Worm (Caenorhabditis elegans) whole organism, midembryonic: ENCODE data around the gene btb-12.

ENCODE experiments used
- cog-1 ChIP-seq: sonication (generic microtip); optimal IDR thresholded peaks from 2 replicates; lab custom pipeline; 2016; ENCODE audit warnings: missing genetic modification characterization, missing compliant biosample characterization
- flt-1 ChIP-seq: fragments of 200-800 bp; sonication (Bioruptor generic); IDR thresholded peaks from 2 replicates; pipeline ENCODE4 v1.3.6; 2022; ENCODE audit warnings: missing genetic modification characterization, missing compliant biosample characterization
- ztf-23 ChIP-seq: fragments of 200-800 bp; sonication (Bioruptor generic); IDR thresholded peaks from 2 replicates; pipeline ENCODE4 v1.3.6; 2022; ENCODE audit warnings: missing genetic modification reagents, missing genetic modification characterization, missing compliant biosample characterization

DNA sequence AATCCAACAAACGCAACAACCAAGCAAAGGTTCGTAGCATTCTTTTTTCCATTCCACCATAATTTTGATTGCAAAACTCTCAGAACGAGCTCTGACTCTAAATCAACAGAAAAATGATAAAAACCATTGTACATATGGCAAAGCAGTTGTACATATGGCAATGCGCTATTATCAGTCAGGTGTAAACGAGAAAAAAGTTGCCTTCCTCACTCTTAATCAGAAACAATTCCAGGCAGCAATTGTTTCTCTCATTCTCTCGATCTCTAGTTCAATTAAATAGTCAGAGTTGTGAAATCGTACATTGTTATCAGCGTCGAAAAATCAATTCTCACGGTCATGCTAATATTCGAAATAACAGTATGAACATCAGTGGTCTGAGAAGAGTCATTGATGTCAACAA, 33.2 kb upstream of the btb-12 start:
- TF ChIP-seq flt-1 (no peak), cog-1 (tag; lab: Kevin White, UChicago) (no peak), ztf-23 (GFP tag; lab: Robert Waterston, UW) (no peak)
